Worm (Caenorhabditis elegans): ENCODE data around the gene F02E11.2.

- TF ChIP-seq ref-1 (GFP tag; conservative IDR thresholded peaks at IDR 0.05) (no peak), flt-1 (GFP tag; IDR thresholded peaks at IDR 0.05) (no peak), ztf-29 (GFP tag; IDR thresholded peaks at IDR 0.05) (no peak), med-1 (GFP tag; optimal IDR thresholded peaks at IDR 0.05; ENCODE audit: insufficient read depth) (no peak)
Observed at ce11 chrII:3250195-3250594, 12.4 kb upstream of the F02E11.2 start.
